Fruit fly (Drosophila melanogaster) whole organism, adult: ENCODE data around the gene CG33521.

Experiments
- CG12768 ChIP-seq: fragments of 200-800 bp; sonication (Bioruptor generic); optimal IDR thresholded peaks from 2 replicates; lab custom pipeline; 2017; ENCODE audit warnings: missing biosample characterization, missing genetic modification characterization, mild to moderate bottlenecking, moderate library complexity, missing genetic modification reagents
- CG5204 ChIP-seq: fragments of 200-800 bp; sonication (Bioruptor generic); optimal IDR thresholded peaks from 2 replicates; lab custom pipeline; 2016; ENCODE audit warnings: missing biosample characterization, missing genetic modification characterization
- CG7045 ChIP-seq: fragments of 200-800 bp; sonication (Bioruptor generic); optimal IDR thresholded peaks from 2 replicates; lab custom pipeline; 2017; ENCODE audit warnings: missing biosample characterization, mild to moderate bottlenecking, missing genetic modification characterization
- Crg-1 ChIP-seq: fragments of 200-800 bp; sonication (Bioruptor generic); optimal IDR thresholded peaks from 2 replicates; lab custom pipeline; 2016; ENCODE audit warnings: missing biosample characterization, missing genetic modification characterization

DNA sequence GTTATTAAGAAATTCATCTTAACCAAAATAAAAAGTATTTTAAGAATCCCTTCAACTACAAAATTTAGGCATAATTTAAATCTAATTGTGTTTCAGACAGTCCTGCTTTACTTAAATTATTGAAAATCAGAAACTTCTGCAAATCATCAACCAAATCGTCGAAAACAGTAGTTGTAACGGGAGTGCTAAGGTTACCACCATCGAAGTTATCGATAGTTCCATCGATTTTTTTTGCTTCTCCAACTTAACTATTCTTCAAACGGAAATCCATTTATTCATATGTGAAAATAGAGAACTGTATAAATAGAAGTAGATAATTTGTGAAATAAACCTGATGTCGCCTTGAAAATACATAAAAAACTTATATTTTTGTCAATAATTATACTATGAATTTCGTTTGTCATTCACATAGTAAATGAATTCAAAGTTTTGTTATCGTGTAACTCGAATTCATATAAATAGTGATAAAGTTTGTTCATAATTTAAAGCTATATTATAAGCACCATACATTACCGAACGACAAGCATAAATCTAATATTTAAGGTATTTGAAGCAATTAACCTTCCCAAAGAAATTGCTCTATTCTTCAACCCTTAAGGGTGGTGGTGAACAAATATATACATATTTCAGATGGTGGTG lies 46.2 kb downstream of the CG33521 start:
- TF ChIP-seq CG5204 = no peak
- TF ChIP-seq CG7045 (GFP tag; lab: Kevin White, UChicago) = no peak
- TF ChIP-seq Crg-1 (GFP tag; lab: Kevin White, UChicago) = no peak
- TF ChIP-seq CG12768 (GFP tag; lab: Kevin White, UChicago) = no peak
